Fruit fly (Drosophila melanogaster) Kc167 (cell line): ENCODE results near the gene e.

Experiments used
- Myc ChIP-seq: fragments of >200 bp; optimal IDR thresholded peaks from 2 replicates; lab custom pipeline; 2017; ENCODE audit warnings: missing external identifiers
- Sin3A ChIP-seq: fragments of >200 bp; optimal IDR thresholded peaks from 2 replicates; lab custom pipeline; 2018; ENCODE audit warnings: missing external identifiers
- h ChIP-seq: fragments of >200 bp; optimal IDR thresholded peaks from 3 replicates; lab custom pipeline; 2018; ENCODE audit warnings: missing external identifiers
- insv ChIP-seq: fragments of >200 bp; optimal IDR thresholded peaks from 3 replicates; lab custom pipeline; 2018; ENCODE audit warnings: missing external identifiers
- psq ChIP-seq: fragments of >200 bp; optimal IDR thresholded peaks from 2 replicates; lab custom pipeline; 2017; ENCODE audit warnings: missing external identifiers
- ttk ChIP-seq: sonication (Bioruptor generic); optimal IDR thresholded peaks from 2 replicates; lab custom pipeline; 2017; ENCODE audit warnings: missing external identifiers

The e gene

DNA sequence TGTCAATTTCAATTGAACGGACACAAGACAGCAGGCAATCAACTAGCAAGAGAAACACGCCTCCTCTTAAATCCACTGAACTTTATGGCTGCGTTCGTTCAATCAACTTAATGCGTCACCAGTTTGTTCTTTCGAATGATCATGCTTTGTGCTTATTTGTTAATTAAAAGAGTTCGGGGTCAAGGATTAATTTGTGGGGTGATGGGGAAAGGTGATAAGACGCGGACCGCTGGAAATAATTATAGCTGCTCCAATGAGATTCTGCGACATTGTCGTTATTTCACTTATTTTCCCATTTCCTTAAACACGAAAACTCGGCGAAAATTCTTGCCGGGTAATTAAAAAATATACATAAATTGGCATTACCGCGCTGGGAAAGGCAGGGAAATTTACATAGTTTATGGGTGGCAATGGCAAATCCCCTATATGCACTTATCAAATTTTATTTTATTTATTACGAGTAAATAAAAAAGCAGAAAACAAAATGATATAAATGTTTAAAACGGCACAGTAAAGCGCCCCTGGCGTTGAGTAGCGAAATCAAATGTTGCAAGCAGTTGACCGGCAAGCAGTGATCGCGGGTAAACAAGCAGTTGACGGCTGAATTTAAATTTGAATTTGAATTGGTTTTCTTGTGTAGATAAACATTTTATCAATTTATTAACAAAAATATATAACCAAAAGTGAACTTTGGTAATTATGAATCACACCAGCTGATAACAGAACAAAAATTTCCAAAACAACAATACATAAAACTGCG, 52.4 kb downstream of the e start:
- peak; percentile 78 for TF ChIP-seq h (lab: Kevin White, UChicago)
- TF ChIP-seq psq (lab: Kevin White, UChicago): no peak

DNA sequence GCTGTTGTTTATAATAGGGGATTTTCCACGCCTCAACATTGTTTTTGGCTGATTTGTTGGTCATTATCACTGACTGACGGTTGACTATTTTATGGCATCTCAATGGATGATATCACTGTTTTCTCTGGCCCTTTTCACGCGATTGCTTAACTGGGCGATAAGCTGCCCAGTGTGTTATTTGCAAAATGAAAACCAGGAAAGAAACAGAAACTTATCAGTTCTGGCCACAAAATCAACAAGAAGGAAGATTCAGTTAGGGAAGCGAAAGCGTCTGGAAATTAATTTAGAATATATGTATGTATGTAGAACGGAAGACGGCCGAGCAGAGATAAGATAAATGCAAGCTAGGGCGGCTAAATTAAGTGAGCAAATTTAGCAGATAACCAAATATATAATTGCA, 55.0 kb downstream of the e start:
- no peak for TF ChIP-seq h (lab: Kevin White, UChicago)
- TF ChIP-seq insv (lab: Kevin White, UChicago): no peak
- TF ChIP-seq Myc (lab: Kevin White, UChicago): no peak
- no peak for TF ChIP-seq psq (lab: Kevin White, UChicago)
- no peak for TF ChIP-seq ttk
- TF ChIP-seq Sin3A (lab: Kevin White, UChicago): no peak

DNA sequence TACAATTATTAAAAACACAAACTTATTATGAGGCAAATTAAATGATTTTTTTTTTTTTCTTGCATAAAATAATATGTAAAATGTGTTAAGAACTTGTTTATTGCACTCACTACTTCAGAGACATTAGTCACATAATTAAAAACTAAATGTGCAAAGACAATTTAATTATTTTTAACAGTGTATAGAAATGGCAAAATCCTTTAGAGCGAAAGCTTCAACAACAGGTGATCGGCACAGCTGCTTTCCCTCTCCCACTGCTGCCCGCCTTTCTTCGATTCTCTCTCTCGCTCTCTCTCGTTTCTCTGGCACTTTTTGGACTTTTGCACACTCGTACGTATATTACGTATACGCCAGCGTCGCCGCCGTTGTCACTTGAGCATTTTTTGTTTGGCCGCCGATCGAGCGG, 56.6 kb downstream of the e start:
- TF ChIP-seq Sin3A (lab: Kevin White, UChicago): no peak
